Worm (Caenorhabditis elegans): ENCODE measurements around the gene kel-8.
"Not testable (repeated sequence)": the region's sequence is repeated elsewhere in the genome, so short reads cannot be mapped to it uniquely, and the experiment has no call there.

Gene kel-8

ce11 chrV:2671155-2671554 lies at the start of gene kel-8:
Gene kel-8, plus strand, starts transcription at chrV:2671455.
- TF ChIP-seq hmbx-1 (tag; optimal IDR thresholded peaks at IDR 0.05) (no peak), hmg-4 (GFP tag; optimal IDR thresholded peaks at IDR 0.05) (no peak)

ce11 chrV:2621879-2622278 lies 49.4 kb upstream of the kel-8 start, which contains the start of gene srh-271:
Gene srh-271, minus strand, starts transcription at chrV:2621979.
- TF ChIP-seq hnd-1 (tag; optimal IDR thresholded peaks at IDR 0.05) (no peak), aly-1 (tag; optimal IDR thresholded peaks at IDR 0.05) (no peak), flt-1 (GFP tag; IDR thresholded peaks at IDR 0.05) (no peak), ets-7 (tag; optimal IDR thresholded peaks at IDR 0.05) (no peak), tbx-37 (GFP tag; conservative IDR thresholded peaks at IDR 0.05) (no peak), ceh-36 (tag; optimal IDR thresholded peaks at IDR 0.05) (no peak), sea-1 (GFP tag; conservative IDR thresholded peaks at IDR 0.05) (no peak), scrt-1 (GFP tag; IDR thresholded peaks at IDR 0.05) (no peak), ama-1 (optimal IDR thresholded peaks at IDR 0.05) (no peak), ceh-13 (GFP tag; optimal IDR thresholded peaks at IDR 0.05) (no peak), B0310.2 (tag; optimal IDR thresholded peaks at IDR 0.05) (no peak), hmbx-1 (tag; optimal IDR thresholded peaks at IDR 0.05) (no peak), pes-1 (GFP tag; IDR thresholded peaks at IDR 0.05) (no peak), tbx-11 (GFP tag; IDR thresholded peaks at IDR 0.05) (no peak), F13C5.2 (tag; optimal IDR thresholded peaks at IDR 0.05) (no peak)

ce11 chrV:2623765-2624164 lies 47.5 kb upstream of the kel-8 start:
- no peak for TF ChIP-seq tbx-37 (GFP tag; conservative IDR thresholded peaks at IDR 0.05)
- peak; percentile 27; the same call in 1 of the 2 replicates for TF ChIP-seq flt-1 (GFP tag; IDR thresholded peaks at IDR 0.05)

- TF ChIP-seq pes-1 (GFP tag; IDR thresholded peaks at IDR 0.05); aly-1 (tag; optimal IDR thresholded peaks at IDR 0.05); scrt-1 (GFP tag; IDR thresholded peaks at IDR 0.05): not testable (repeated sequence)
Observed at ce11 chrV:2625360-2625759, 45.9 kb upstream of the kel-8 start, which contains the start of gene sknr-1. Gene sknr-1, minus strand, starts transcription at chrV:2625460.

- TF ChIP-seq flt-1 (GFP tag; IDR thresholded peaks at IDR 0.05) (peak; percentile 29; the same call in 1 of the 2 replicates), pes-1 (GFP tag; IDR thresholded peaks at IDR 0.05) (0 out of 2 replicates have a peak, but pooled peaks have one; percentile 11)
Observed at ce11 chrV:2634783-2635569, 36.3 kb upstream of the kel-8 start.

ce11 chrV:2638545-2638944 lies 32.7 kb upstream of the kel-8 start, which contains the start of gene W02H5.19:
Gene W02H5.19, plus strand, starts transcription at chrV:2638890.
- TF ChIP-seq pes-1 (GFP tag; IDR thresholded peaks at IDR 0.05), result peak; percentile 65
- TF ChIP-seq hmbx-1 (tag; optimal IDR thresholded peaks at IDR 0.05), result no peak
- peak; percentile 30; the same call in 1 of the 2 replicates for TF ChIP-seq flt-1 (GFP tag; IDR thresholded peaks at IDR 0.05)
- no peak for TF ChIP-seq ceh-13 (GFP tag; optimal IDR thresholded peaks at IDR 0.05)
- no peak for TF ChIP-seq sea-1 (GFP tag; conservative IDR thresholded peaks at IDR 0.05)
- TF ChIP-seq hmg-4 (GFP tag; optimal IDR thresholded peaks at IDR 0.05), result peak; percentile 38
- TF ChIP-seq tbx-37 (GFP tag; conservative IDR thresholded peaks at IDR 0.05), result peak; percentile 85
- no peak for TF ChIP-seq ets-7 (tag; optimal IDR thresholded peaks at IDR 0.05)
- peak; percentile 73 for TF ChIP-seq tbx-11 (GFP tag; IDR thresholded peaks at IDR 0.05)
- TF ChIP-seq scrt-1 (GFP tag; IDR thresholded peaks at IDR 0.05), result 0 out of 2 replicates have a peak, but pooled peaks have one; percentile 40
- TF ChIP-seq F13C5.2 (tag; optimal IDR thresholded peaks at IDR 0.05), result no peak

- TF ChIP-seq tbx-37 (GFP tag; conservative IDR thresholded peaks at IDR 0.05) (no peak), ceh-36 (tag; optimal IDR thresholded peaks at IDR 0.05) (no peak), tra-4 (tag; optimal IDR thresholded peaks at IDR 0.05) (no peak), F13C5.2 (tag; optimal IDR thresholded peaks at IDR 0.05) (no peak)
Observed at ce11 chrV:2639035-2639434, 32.2 kb upstream of the kel-8 start, which contains the start of gene W02H5.2. Gene W02H5.2, plus strand, starts transcription at chrV:2639335.

ce11 chrV:2639506-2639905 lies 31.7 kb upstream of the kel-8 start:
- no peak for TF ChIP-seq tra-4 (tag; optimal IDR thresholded peaks at IDR 0.05)
- no peak for TF ChIP-seq ceh-13 (GFP tag; optimal IDR thresholded peaks at IDR 0.05)
- TF ChIP-seq F13C5.2 (tag; optimal IDR thresholded peaks at IDR 0.05), result no peak

- TF ChIP-seq hmbx-1 (tag; optimal IDR thresholded peaks at IDR 0.05) (no peak), tbx-37 (GFP tag; conservative IDR thresholded peaks at IDR 0.05) (no peak), scrt-1 (GFP tag; IDR thresholded peaks at IDR 0.05) (no peak), flt-1 (GFP tag; IDR thresholded peaks at IDR 0.05) (no peak), tra-4 (tag; optimal IDR thresholded peaks at IDR 0.05) (no peak), B0310.2 (tag; optimal IDR thresholded peaks at IDR 0.05) (no peak), ets-7 (tag; optimal IDR thresholded peaks at IDR 0.05) (no peak), aly-1 (tag; optimal IDR thresholded peaks at IDR 0.05) (no peak), F13C5.2 (tag; optimal IDR thresholded peaks at IDR 0.05) (no peak), pes-1 (GFP tag; IDR thresholded peaks at IDR 0.05) (no peak), hmg-4 (GFP tag; optimal IDR thresholded peaks at IDR 0.05) (no peak), sea-1 (GFP tag; conservative IDR thresholded peaks at IDR 0.05) (no peak), ceh-36 (tag; optimal IDR thresholded peaks at IDR 0.05) (no peak), ama-1 (optimal IDR thresholded peaks at IDR 0.05) (no peak), hnd-1 (tag; optimal IDR thresholded peaks at IDR 0.05) (no peak), tbx-11 (GFP tag; IDR thresholded peaks at IDR 0.05) (no peak), ceh-13 (GFP tag; optimal IDR thresholded peaks at IDR 0.05) (no peak)
Observed at ce11 chrV:2646067-2646466, 25.2 kb upstream of the kel-8 start.
